Worm (Caenorhabditis elegans) whole organism, L1 larva: ENCODE results near the gene osm-1.

ENCODE experiments used
- C16A3.4 ChIP-seq: fragments of 150-350 bp; optimal IDR thresholded peaks from 2 replicates; lab custom pipeline; 2014; ENCODE audit warnings: missing biosample characterization, missing genetic modification characterization
- F16B12.6 ChIP-seq: fragments of 150-350 bp; optimal IDR thresholded peaks from 2 replicates; lab custom pipeline; 2014; ENCODE audit warnings: missing biosample characterization, missing genetic modification characterization
- Y116A8C.19 ChIP-seq: sonication (generic microtip); optimal IDR thresholded peaks from 2 replicates; lab custom pipeline; 2016; ENCODE audit warnings: missing compliant biosample characterization, missing genetic modification characterization, borderline replicate concordance
- alr-1 ChIP-seq: fragments of 200-800 bp; sonication (Bioruptor generic); optimal IDR thresholded peaks from 2 replicates; lab custom pipeline; 2018; ENCODE audit warnings: borderline replicate concordance, mild to moderate bottlenecking, missing genetic modification characterization, missing compliant biosample characterization
- blmp-1 ChIP-seq: fragments of 150-350 bp; optimal IDR thresholded peaks from 2 replicates; lab custom pipeline; 2014; ENCODE audit warnings: missing biosample characterization, missing genetic modification characterization
- ceh-8 ChIP-seq: fragments of 200-800 bp; sonication (Bioruptor generic); optimal IDR thresholded peaks from 2 replicates; lab custom pipeline; 2018; ENCODE audit warnings: mild to moderate bottlenecking, missing genetic modification characterization, moderate library complexity, missing compliant biosample characterization
- ceh-88 ChIP-seq: fragments of 200-800 bp; sonication (Bioruptor generic); IDR thresholded peaks from 2 replicates; pipeline ENCODE4 v1.3.6; 2022; ENCODE audit warnings: missing genetic modification characterization, missing compliant biosample characterization
- ces-1 ChIP-seq: fragments of 150-350 bp; optimal IDR thresholded peaks from 2 replicates; lab custom pipeline; 2014; ENCODE audit warnings: missing biosample characterization, missing genetic modification reagents, missing genetic modification characterization
- dsc-1 ChIP-seq: sonication (generic microtip); optimal IDR thresholded peaks from 2 replicates; lab custom pipeline; 2016; ENCODE audit warnings: mild to moderate bottlenecking, missing genetic modification characterization, missing compliant biosample characterization
- efl-1 ChIP-seq, 4 experiments: fragments of 150-350 bp; optimal IDR thresholded peaks in 3 of 4; peaks in 1 of 4; 1 replicate in 1 of 4; 2 replicates in 3 of 4; lab custom pipeline; 2014; ENCODE audit warnings: missing biosample characterization in 2 of 4, missing genetic modification characterization in 2 of 4, missing genetic modification reagents in 2 of 4
- efl-3 ChIP-seq: fragments of 200-800 bp; sonication (Bioruptor generic); optimal IDR thresholded peaks from 2 replicates; lab custom pipeline; 2018; ENCODE audit warnings: mild to moderate bottlenecking, missing genetic modification characterization, missing compliant biosample characterization
- elt-2 ChIP-seq: sonication (generic microtip); optimal IDR thresholded peaks from 2 replicates; lab custom pipeline; 2016; ENCODE audit warnings: missing genetic modification characterization, mild to moderate bottlenecking, inconsistent platforms, missing compliant biosample characterization, missing genetic modification reagents
- fkh-10 ChIP-seq: sonication (generic microtip); optimal IDR thresholded peaks from 2 replicates; lab custom pipeline; 2017; ENCODE audit warnings: missing biosample characterization, missing genetic modification reagents, missing genetic modification characterization
- fkh-4 ChIP-seq: sonication (generic microtip); optimal IDR thresholded peaks from 2 replicates; lab custom pipeline; 2016; ENCODE audit warnings: missing compliant biosample characterization, missing genetic modification characterization, borderline replicate concordance
- fkh-8 ChIP-seq: sonication (generic microtip); optimal IDR thresholded peaks from 2 replicates; lab custom pipeline; 2016; ENCODE audit warnings: mild to moderate bottlenecking, missing genetic modification characterization, missing compliant biosample characterization
- grh-1 ChIP-seq: fragments of 200-800 bp; sonication (Bioruptor generic); IDR thresholded peaks from 2 replicates; pipeline ENCODE4 v1.3.6; 2022; ENCODE audit warnings: missing genetic modification reagents, missing genetic modification characterization, missing compliant biosample characterization
- hlh-17 ChIP-seq: fragments of 200-800 bp; sonication (Bioruptor generic); optimal IDR thresholded peaks from 2 replicates; lab custom pipeline; 2018; ENCODE audit warnings: missing genetic modification characterization, mild to moderate bottlenecking, missing compliant biosample characterization, moderate library complexity, borderline replicate concordance
- isw-1 ChIP-seq: fragments of 200-800 bp; sonication (Bioruptor generic); IDR thresholded peaks from 2 replicates; pipeline ENCODE4 v1.3.6; 2022; ENCODE audit warnings: missing genetic modification characterization, missing compliant biosample characterization
- lin-35 ChIP-seq, 2 experiments: fragments of 150-350 bp; optimal IDR thresholded peaks; 2 replicates each; lab custom pipeline; 2014; ENCODE audit warnings: missing biosample characterization in 2 of 2, missing genetic modification characterization in 2 of 2, missing genetic modification reagents in 2 of 2
- lin-39 ChIP-seq: fragments of 150-350 bp; optimal IDR thresholded peaks from 2 replicates; lab custom pipeline; 2014; ENCODE audit warnings: missing biosample characterization, missing genetic modification reagents, missing genetic modification characterization
- nhr-12 ChIP-seq: sonication (generic microtip); optimal IDR thresholded peaks from 2 replicates; lab custom pipeline; 2017; ENCODE audit warnings: missing biosample characterization, missing genetic modification characterization
- nhr-237 ChIP-seq: fragments of 150-350 bp; optimal IDR thresholded peaks from 2 replicates; lab custom pipeline; 2014; ENCODE audit warnings: missing biosample characterization, missing genetic modification characterization
- nhr-76 ChIP-seq: sonication (generic microtip); optimal IDR thresholded peaks from 2 replicates; lab custom pipeline; 2017; ENCODE audit warnings: missing biosample characterization, missing genetic modification characterization
- nhr-84 ChIP-seq: sonication (generic microtip); optimal IDR thresholded peaks from 2 replicates; lab custom pipeline; 2017; ENCODE audit warnings: missing biosample characterization, missing genetic modification characterization
- nhr-85 ChIP-seq: sonication (generic microtip); peaks from one replicate; lab custom pipeline; 2016; ENCODE audit warnings: missing genetic modification characterization, inconsistent platforms, missing compliant biosample characterization
- nhr-90 ChIP-seq: sonication (generic microtip); optimal IDR thresholded peaks from 2 replicates; lab custom pipeline; 2016; ENCODE audit warnings: mild to moderate bottlenecking, missing genetic modification characterization, missing compliant biosample characterization; ENCODE audit not compliant: poor library complexity
- pag-3 ChIP-seq: sonication (generic microtip); optimal IDR thresholded peaks from 2 replicates; lab custom pipeline; 2017; ENCODE audit warnings: missing genetic modification characterization, mild to moderate bottlenecking, missing compliant biosample characterization, antibody characterized with exemption, borderline replicate concordance; ENCODE audit not compliant: insufficient read depth
- skn-1 ChIP-seq: fragments of 150-350 bp; optimal IDR thresholded peaks from 2 replicates; lab custom pipeline; 2014; ENCODE audit warnings: missing biosample characterization, missing genetic modification characterization
- snpc-4 ChIP-seq: fragments of 150-350 bp; optimal IDR thresholded peaks from 2 replicates; lab custom pipeline; 2014; ENCODE audit warnings: missing biosample characterization, missing genetic modification characterization
- snu-23 ChIP-seq: sonication (generic microtip); optimal IDR thresholded peaks from 2 replicates; lab custom pipeline; 2016; ENCODE audit warnings: missing genetic modification characterization, missing compliant biosample characterization
- sox-4 ChIP-seq: sonication (generic microtip); optimal IDR thresholded peaks from 2 replicates; lab custom pipeline; 2016; ENCODE audit warnings: missing genetic modification characterization, missing compliant biosample characterization
- swsn-7 ChIP-seq: sonication (generic microtip); optimal IDR thresholded peaks from 2 replicates; lab custom pipeline; 2016; ENCODE audit warnings: missing genetic modification characterization, missing compliant biosample characterization
- tlp-1 ChIP-seq: fragments of 150-350 bp; optimal IDR thresholded peaks from 2 replicates; lab custom pipeline; 2014; ENCODE audit warnings: missing biosample characterization, missing genetic modification characterization
- unc-98 ChIP-seq: fragments of 200-800 bp; sonication (Bioruptor generic); IDR thresholded peaks from 2 replicates; pipeline ENCODE4 v1.3.6; 2022; ENCODE audit warnings: missing genetic modification characterization, missing compliant biosample characterization
- zip-4 ChIP-seq: fragments of 200-800 bp; sonication (Bioruptor generic); optimal IDR thresholded peaks from 2 replicates; lab custom pipeline; 2018; ENCODE audit warnings: mild to moderate bottlenecking, missing genetic modification characterization, moderate library complexity, missing compliant biosample characterization

osm-1 gene

DNA sequence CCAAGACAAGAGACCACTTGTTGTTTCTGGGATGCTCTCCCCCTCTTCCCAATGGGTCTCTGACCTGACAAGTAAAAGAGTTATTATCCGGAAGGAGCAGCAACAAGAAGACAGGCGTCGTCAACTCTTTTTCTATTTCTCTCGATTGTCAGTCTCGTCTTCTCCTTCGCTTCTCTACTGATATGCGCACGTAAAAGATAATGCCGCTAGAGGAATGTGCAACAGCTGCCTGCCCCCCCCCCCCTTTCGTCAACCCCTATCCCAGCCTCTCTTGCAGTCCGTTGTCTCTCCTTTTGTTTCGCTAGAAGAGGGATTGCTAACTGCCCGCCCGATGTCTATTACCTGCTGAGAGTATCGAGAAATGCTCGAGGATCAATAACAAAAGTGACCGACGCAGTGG lies 14.8 kb upstream of the osm-1 start (continued):
- TF ChIP-seq nhr-76: no peak
- no peak for TF ChIP-seq zip-4
- TF ChIP-seq F16B12.6 (tag; lab: Kevin White, UChicago): no peak
- TF ChIP-seq C16A3.4 (tag; lab: Kevin White, UChicago): no peak
- TF ChIP-seq Y116A8C.19 (tag; lab: Kevin White, UChicago): no peak
- peak; percentile 47 for TF ChIP-seq snu-23 (GFP tag; lab: Kevin White, UChicago)
- TF ChIP-seq elt-2 (tag; lab: Kevin White, UChicago): no peak
- TF ChIP-seq grh-1 (GFP tag; lab: Robert Waterston, UW): no peak
- TF ChIP-seq alr-1 (tag; lab: Kevin White, UChicago): no peak
- no peak for TF ChIP-seq fkh-8 (tag; lab: Kevin White, UChicago)
- TF ChIP-seq lin-39 (tag; lab: Kevin White, UChicago): no peak
- TF ChIP-seq unc-98 (GFP tag; lab: Robert Waterston, UW): no peak
- TF ChIP-seq swsn-7 (tag; lab: Kevin White, UChicago): peak; percentile 20
- TF ChIP-seq lin-35 (GFP tag; optimal IDR thresholded peaks at IDR 0.05; lab: Kevin White, UChicago): no peak
- TF ChIP-seq nhr-237 (tag; lab: Kevin White, UChicago): no peak
- TF ChIP-seq ceh-8 (GFP tag; lab: Kevin White, UChicago): no peak
- TF ChIP-seq skn-1 (tag; lab: Kevin White, UChicago): no peak
- TF ChIP-seq nhr-12 (tag; lab: Kevin White, UChicago): no peak
- TF ChIP-seq efl-3 (GFP tag; lab: Kevin White, UChicago): no peak
- no peak for TF ChIP-seq ceh-88 (GFP tag; lab: Robert Waterston, UW)
- TF ChIP-seq sox-4 (tag; lab: Kevin White, UChicago): no peak
- TF ChIP-seq nhr-90: no peak
- no peak for TF ChIP-seq tlp-1
- TF ChIP-seq snpc-4 (tag; lab: Kevin White, UChicago): no peak
- no peak for TF ChIP-seq fkh-10 (GFP tag; lab: Kevin White, UChicago)
- no peak for TF ChIP-seq dsc-1
- no peak for TF ChIP-seq nhr-84 (tag; lab: Kevin White, UChicago)

DNA sequence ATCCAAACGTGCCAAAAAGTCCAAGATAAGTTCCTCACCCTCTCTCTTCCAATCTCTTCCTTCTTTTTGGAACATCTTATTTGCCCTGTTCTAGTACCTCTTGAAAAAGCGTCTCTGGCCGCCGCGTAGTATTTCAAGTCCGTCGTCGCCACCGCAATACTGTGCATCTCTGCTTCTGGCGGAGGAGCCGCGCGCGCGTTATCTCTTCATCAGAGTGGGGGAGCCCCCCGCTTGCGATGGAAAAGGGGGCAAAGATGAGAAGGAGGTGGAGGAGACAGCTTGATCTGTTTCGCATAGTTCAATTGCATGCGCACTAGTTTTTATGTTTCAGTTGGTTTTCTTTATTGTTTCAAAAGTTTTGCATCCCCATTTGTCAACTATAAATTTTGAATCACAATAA lies 12.7 kb upstream of the osm-1 start:
- TF ChIP-seq nhr-85 (tag; lab: Kevin White, UChicago) (peak; percentile 7), zip-4 (no peak), lin-35 (GFP tag; optimal IDR thresholded peaks at IDR 0.05; lab: Kevin White, UChicago) (no peak), pag-3 (tag; lab: Kevin White, UChicago) (no peak)

DNA sequence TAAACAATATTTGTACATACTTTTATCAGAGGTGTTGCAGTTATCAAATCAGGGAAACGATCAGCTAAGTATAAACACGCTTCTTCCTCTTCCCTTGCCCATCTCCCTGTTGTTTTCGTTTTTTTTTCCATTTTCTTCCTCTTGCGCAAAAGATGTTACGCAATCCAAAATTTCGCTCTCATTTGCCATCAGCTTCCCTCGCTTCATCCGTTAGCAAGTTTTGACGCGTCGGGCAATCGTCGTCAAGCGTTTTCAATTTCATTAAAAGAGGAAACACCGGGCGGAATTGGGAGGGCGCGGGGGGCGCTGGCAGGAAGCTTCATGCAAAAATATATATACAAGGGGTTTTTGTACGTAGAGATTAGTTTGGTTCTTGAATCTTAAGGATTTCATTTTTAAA lies 10.5 kb upstream of the osm-1 start:
- TF ChIP-seq blmp-1 (peak; percentile 95), ceh-8 (GFP tag; lab: Kevin White, UChicago) (no peak)

DNA sequence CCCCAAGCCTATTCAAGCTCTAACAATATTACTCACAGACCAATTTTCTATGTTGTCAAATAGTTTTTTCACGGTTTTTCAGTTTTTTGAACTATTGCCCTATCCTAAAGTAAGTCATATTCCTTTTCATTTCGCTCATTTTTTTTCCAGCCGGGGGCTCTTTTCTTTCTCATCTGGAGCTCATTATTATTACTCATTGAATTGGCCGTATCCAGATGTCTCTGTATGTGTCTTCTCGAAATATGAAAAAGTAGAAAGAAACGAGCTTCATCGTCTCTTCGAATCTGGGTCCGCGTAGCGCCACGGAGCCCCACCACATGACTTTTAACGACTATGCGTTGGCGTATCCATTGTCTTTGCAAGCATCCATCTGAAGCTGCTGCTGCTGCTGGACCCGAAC lies 10.0 kb upstream of the osm-1 start:
- peak; percentile 98 for TF ChIP-seq dsc-1
- no peak for TF ChIP-seq sox-4 (tag; lab: Kevin White, UChicago)
- TF ChIP-seq fkh-4 (tag; lab: Kevin White, UChicago): peak; percentile 91

DNA sequence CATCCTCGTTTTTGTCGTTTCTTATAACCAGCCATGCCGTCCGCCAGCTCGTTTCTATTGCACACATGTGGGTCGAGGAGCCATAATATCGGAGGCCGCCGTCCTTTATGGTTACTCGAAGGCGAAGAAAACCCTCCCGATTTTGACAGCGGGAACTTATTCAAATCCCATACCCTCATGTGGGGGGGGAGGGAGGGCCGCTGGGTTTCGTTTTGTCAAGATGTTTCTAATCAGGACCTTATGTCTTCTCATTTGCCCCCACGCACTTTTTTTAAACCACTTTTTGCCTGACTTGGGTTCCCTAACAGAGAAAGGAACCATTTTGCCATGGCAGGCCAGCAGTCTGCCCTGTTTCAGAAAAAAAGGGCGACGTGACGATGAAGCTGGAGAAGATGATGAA lies 8.0 kb upstream of the osm-1 start:
- TF ChIP-seq fkh-8 (tag; lab: Kevin White, UChicago): no peak
- peak; percentile 74 for TF ChIP-seq fkh-4 (tag; lab: Kevin White, UChicago)
- peak; percentile 81 for TF ChIP-seq dsc-1

DNA sequence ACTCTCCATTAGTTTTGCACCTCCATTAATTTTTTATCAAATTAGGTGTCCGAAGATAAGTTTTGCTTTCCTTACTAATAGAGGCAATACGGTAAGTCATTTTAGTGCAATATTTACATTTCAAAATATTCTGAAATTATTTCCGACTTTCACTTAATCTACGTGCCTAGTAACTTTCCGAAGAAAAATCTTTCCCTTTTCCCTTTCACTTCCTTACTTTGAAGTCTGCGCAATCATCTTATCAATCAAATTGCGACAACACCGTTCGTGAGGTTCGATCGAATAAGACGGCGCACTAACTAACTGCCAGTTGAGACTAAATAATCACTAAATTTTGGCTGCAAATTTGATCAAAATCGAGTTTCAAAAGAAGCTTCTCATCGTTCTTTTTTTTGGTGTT lies 6.6 kb upstream of the osm-1 start:
- TF ChIP-seq hlh-17 (GFP tag; lab: Kevin White, UChicago): no peak
- no peak for TF ChIP-seq isw-1 (GFP tag; lab: Robert Waterston, UW)
- TF ChIP-seq efl-1 (optimal IDR thresholded peaks at IDR 0.05; lab: Kevin White, UChicago): no peak
- no peak for TF ChIP-seq efl-1 (GFP tag; optimal IDR thresholded peaks at IDR 0.05 in 1 of 2; lab: Kevin White, UChicago)
- TF ChIP-seq blmp-1: peak; percentile 87
- no peak for TF ChIP-seq ces-1
- TF ChIP-seq fkh-4 (tag; lab: Kevin White, UChicago): no peak
